Fruit fly (Drosophila melanogaster): Measurements from ENCODE around the gene Mst87F.

dm6 chr3R:13847289-13847688 is 19.5 kb upstream of the Mst87F start:
- TF ChIP-seq sob (GFP tag; IDR thresholded peaks at IDR 0.05) (no peak), esg (GFP tag; conservative IDR thresholded peaks at IDR 0.05) (no peak), pita (GFP tag; optimal IDR thresholded peaks at IDR 0.05) (no peak), Dp (GFP tag; optimal IDR thresholded peaks at IDR 0.05) (no peak), zen (tag; optimal IDR thresholded peaks at IDR 0.05) (no peak), CG9797 (GFP tag; optimal IDR thresholded peaks at IDR 0.05) (no peak), CG8944 (GFP tag; optimal IDR thresholded peaks at IDR 0.05) (no peak), Mrtf (GFP tag; IDR thresholded peaks at IDR 0.05) (no peak), slp2 (GFP tag; optimal IDR thresholded peaks at IDR 0.05) (no peak)
